Worm (Caenorhabditis elegans): ENCODE measurements around the gene rde-8.

ce11 chrIV:7131780-7132179, 28.7 kb upstream of the rde-8 start, which contains the start of gene grsp-3:
- no peak for TF ChIP-seq W03F9.2 (tag; optimal IDR thresholded peaks at IDR 0.05)
- TF ChIP-seq dao-5 (tag; optimal IDR thresholded peaks at IDR 0.05): no peak
- no peak for TF ChIP-seq him-1 (tag; optimal IDR thresholded peaks at IDR 0.05)

All from whole organism, L4/young adult.